Worm (Caenorhabditis elegans): ENCODE data around the gene srab-23.

- no peak for TF ChIP-seq ceh-58 (GFP tag; IDR thresholded peaks at IDR 0.05)
- TF ChIP-seq madf-10 (tag; optimal IDR thresholded peaks at IDR 0.05): no peak
- TF ChIP-seq him-1 (tag; optimal IDR thresholded peaks at IDR 0.05): no peak
- no peak for TF ChIP-seq rec-8 (tag; optimal IDR thresholded peaks at IDR 0.05)
- TF ChIP-seq efl-1 (GFP tag; optimal IDR thresholded peaks at IDR 0.05): no peak
- no peak for TF ChIP-seq pha-4 (tag; optimal IDR thresholded peaks at IDR 0.05)
- TF ChIP-seq dox-1 (GFP tag; IDR thresholded peaks at IDR 0.05): no peak
- no peak for TF ChIP-seq snpc-1.3 (tag; optimal IDR thresholded peaks at IDR 0.05; ENCODE audit: insufficient read depth)
- no peak for TF ChIP-seq madf-6 (GFP tag; IDR thresholded peaks at IDR 0.05)
Observed at ce11 chrV:2072807-2073206, 37.4 kb upstream of the srab-23 start, which contains the start of gene Y40B10A.9.

All from whole organism, young adult.